Fruit fly (Drosophila melanogaster) whole organism, prepupa: ENCODE data around the gene CG31103.

Experiments used
- CG3919 ChIP-seq: fragments of 200-800 bp; sonication (Bioruptor generic); optimal IDR thresholded peaks from 3 replicates; lab custom pipeline; 2016; ENCODE audit warnings: missing biosample characterization, missing genetic modification characterization
- CG6276 ChIP-seq: fragments of 200-800 bp; sonication (Bioruptor generic); optimal IDR thresholded peaks from 2 replicates; lab custom pipeline; 2017; ENCODE audit warnings: missing biosample characterization, mild to moderate bottlenecking, missing genetic modification characterization
- CG6792 ChIP-seq: fragments of 200-800 bp; sonication (Bioruptor generic); optimal IDR thresholded peaks from 3 replicates; lab custom pipeline; 2016; ENCODE audit warnings: missing biosample characterization, missing genetic modification characterization
- CG6808 ChIP-seq: fragments of 200-800 bp; sonication (Bioruptor generic); optimal IDR thresholded peaks from 3 replicates; lab custom pipeline; 2017; ENCODE audit warnings: missing biosample characterization, missing genetic modification characterization, mild to moderate bottlenecking, moderate library complexity, missing genetic modification reagents
- CG7368 ChIP-seq: fragments of 200-800 bp; sonication (Bioruptor generic); optimal IDR thresholded peaks from 3 replicates; lab custom pipeline; 2016; ENCODE audit warnings: missing biosample characterization, missing genetic modification characterization
- Hr39 ChIP-seq: fragments of 200-800 bp; sonication (Bioruptor generic); optimal IDR thresholded peaks from 2 replicates; lab custom pipeline; 2016; ENCODE audit warnings: missing biosample characterization, missing genetic modification characterization
- Sox102F ChIP-seq: fragments of 200-800 bp; sonication (Bioruptor generic); optimal IDR thresholded peaks from 2 replicates; lab custom pipeline; 2016; ENCODE audit warnings: missing biosample characterization, mild to moderate bottlenecking, missing genetic modification characterization
- pdm3 ChIP-seq: fragments of 200-800 bp; sonication (Bioruptor generic); optimal IDR thresholded peaks from 3 replicates; lab custom pipeline; 2016; ENCODE audit warnings: missing biosample characterization, missing genetic modification characterization
- svp ChIP-seq: fragments of 200-800 bp; sonication (Bioruptor generic); peaks from one replicate; lab custom pipeline; 2016; ENCODE audit warnings: missing biosample characterization, missing genetic modification characterization

DNA sequence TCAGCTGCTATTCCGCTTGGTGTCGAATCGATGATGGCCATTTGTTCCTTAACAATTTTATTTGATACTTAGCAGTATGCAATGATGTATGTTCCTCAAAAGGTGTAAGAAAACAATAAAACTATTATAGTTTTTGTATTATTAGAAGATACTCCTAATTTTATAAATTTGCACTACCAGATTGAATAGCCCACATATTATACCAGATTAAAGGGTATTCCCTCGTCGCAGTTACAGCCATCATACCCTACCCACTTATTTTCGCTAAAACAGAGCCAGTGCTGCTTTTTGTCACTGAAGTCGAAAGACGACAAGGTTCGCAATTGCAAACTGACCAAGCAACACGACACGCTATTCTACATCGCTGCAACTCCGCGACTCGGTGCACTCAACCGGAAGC is 41.7 kb upstream of the CG31103 start:
- TF ChIP-seq Hr39 (no peak), CG6276 (GFP tag; lab: Kevin White, UChicago) (no peak), svp (GFP tag; lab: Kevin White, UChicago) (peak; percentile 12), CG6808 (GFP tag; lab: Kevin White, UChicago) (no peak), Sox102F (GFP tag; lab: Kevin White, UChicago) (no peak), CG6792 (GFP tag; lab: Kevin White, UChicago) (no peak), CG3919 (GFP tag; lab: Kevin White, UChicago) (no peak), CG7368 (GFP tag; lab: Kevin White, UChicago) (no peak), pdm3 (GFP tag; lab: Kevin White, UChicago) (no peak)
